Worm (Caenorhabditis elegans): ENCODE data around the gene dnj-13.

dnj-13 gene

DNA sequence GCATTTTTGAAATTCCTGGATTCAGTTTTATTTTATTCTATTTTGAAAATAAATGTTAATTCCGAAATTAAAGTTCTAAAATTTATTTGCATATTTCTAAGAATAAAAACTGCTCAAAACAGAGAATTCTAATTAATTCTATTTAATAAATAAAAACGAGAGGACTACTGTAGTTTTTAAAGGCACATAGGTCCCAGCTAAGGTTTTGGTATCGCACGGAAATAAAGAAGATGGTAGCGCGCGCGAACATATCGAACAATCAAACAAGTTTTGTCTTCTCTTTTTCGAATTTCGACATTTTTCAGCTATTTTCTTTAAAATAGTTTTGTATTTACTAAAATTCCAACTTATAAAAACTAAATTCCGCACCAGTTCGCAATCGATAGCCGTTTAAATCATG is 32.4 kb downstream of the dnj-13 start:
- TF ChIP-seq F49E8.2 (tag; optimal IDR thresholded peaks at IDR 0.05; ENCODE audit: borderline replicate concordance) = peak; percentile 56
- peak; percentile 69 for TF ChIP-seq lin-38 (GFP tag; IDR thresholded peaks at IDR 0.05)
- TF ChIP-seq Y48G9A.11 (GFP tag; IDR thresholded peaks at IDR 0.05) = 0 out of 2 replicates have a peak, but pooled peaks have one; percentile 61
- no peak for TF ChIP-seq nhr-10 (tag; optimal IDR thresholded peaks at IDR 0.05)
- no peak for TF ChIP-seq spr-1 (tag; optimal IDR thresholded peaks at IDR 0.05)
- TF ChIP-seq tag-97 (GFP tag; IDR thresholded peaks at IDR 0.05) = no peak
- TF ChIP-seq dmd-6 (GFP tag; IDR thresholded peaks at IDR 0.05) = no peak
- TF ChIP-seq ceh-82 (tag; optimal IDR thresholded peaks at IDR 0.05) = no peak
- no peak for TF ChIP-seq lir-3 (tag; optimal IDR thresholded peaks at IDR 0.05)
- TF ChIP-seq R02D3.7 (tag; optimal IDR thresholded peaks at IDR 0.05) = no peak
- TF ChIP-seq T26A8.4 (GFP tag; IDR thresholded peaks at IDR 0.05) = no peak
- peak; percentile 72 for TF ChIP-seq unc-130 (GFP tag; optimal IDR thresholded peaks at IDR 0.05)
- TF ChIP-seq ztf-11 (tag; optimal IDR thresholded peaks at IDR 0.05) = no peak
- no peak for TF ChIP-seq pha-4 (GFP tag; IDR thresholded peaks at IDR 0.05)
- no peak for TF ChIP-seq pha-4 (tag; optimal IDR thresholded peaks at IDR 0.05)
- no peak for TF ChIP-seq Y75B8A.6 (GFP tag; IDR thresholded peaks at IDR 0.05)
- no peak for TF ChIP-seq daf-19 (GFP tag; conservative IDR thresholded peaks at IDR 0.05)
- TF ChIP-seq unc-62 (GFP tag; optimal IDR thresholded peaks at IDR 0.05 in 1 of 2) = no peak
- no peak for TF ChIP-seq unc-62 (tag; optimal IDR thresholded peaks at IDR 0.05)

DNA sequence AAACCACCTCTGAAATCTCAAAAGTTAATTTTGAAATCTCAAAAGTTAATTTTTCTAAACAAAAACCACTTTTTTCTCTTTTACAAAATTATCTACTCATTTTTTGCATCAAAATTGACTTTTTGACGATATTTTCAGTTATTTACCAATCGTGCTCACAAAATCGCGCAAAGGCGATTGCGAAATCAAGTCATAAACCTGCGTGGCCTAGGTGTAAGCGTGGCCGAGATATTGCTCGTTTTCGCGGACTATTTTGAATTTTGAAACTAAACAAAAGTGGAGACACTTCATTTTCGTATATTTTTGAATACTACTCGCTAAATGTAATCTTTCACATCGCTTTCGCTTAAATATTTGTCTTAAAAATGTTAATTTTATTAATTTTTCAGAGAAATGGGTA is 32.8 kb downstream of the dnj-13 start, which contains the start of gene smc-6:
Gene smc-6, plus strand, starts transcription at position 390 of the 400 bp plus-strand sequence.
- TF ChIP-seq daf-16 (GFP tag; optimal IDR thresholded peaks at IDR 0.05) = no peak
- TF ChIP-seq daf-16 (tag; optimal IDR thresholded peaks at IDR 0.05) = peak; percentile 16
- TF ChIP-seq fkh-10 (GFP tag; optimal IDR thresholded peaks at IDR 0.05) = peak; percentile 18
- peak; percentile 40; the same call in 1 of the 2 replicates for TF ChIP-seq hmg-1.1 (GFP tag; IDR thresholded peaks at IDR 0.05)
- TF ChIP-seq lin-1 (GFP tag; IDR thresholded peaks at IDR 0.05) = no peak
- TF ChIP-seq daf-19 (GFP tag; conservative IDR thresholded peaks at IDR 0.05) = no peak
- TF ChIP-seq zip-11 (GFP tag; IDR thresholded peaks at IDR 0.05) = no peak
- TF ChIP-seq snpc-1.2 (GFP tag; IDR thresholded peaks at IDR 0.05) = no peak
- TF ChIP-seq spr-3 (GFP tag; optimal IDR thresholded peaks at IDR 0.05) = no peak
- no peak for TF ChIP-seq ceh-44 (GFP tag; IDR thresholded peaks at IDR 0.05)
- TF ChIP-seq nhr-6 (tag; optimal IDR thresholded peaks at IDR 0.05) = no peak
- TF ChIP-seq aha-1 (tag) = peak; percentile 56
- peak; percentile 13 for TF ChIP-seq nhr-28 (tag; optimal IDR thresholded peaks at IDR 0.05)
- TF ChIP-seq pha-4 (GFP tag; IDR thresholded peaks at IDR 0.05) = no peak
- peak; percentile 47 for TF ChIP-seq pha-4 (tag; optimal IDR thresholded peaks at IDR 0.05)
- no peak for TF ChIP-seq fos-1 (tag; optimal IDR thresholded peaks at IDR 0.05)
- TF ChIP-seq sdz-12 (GFP tag; optimal IDR thresholded peaks at IDR 0.05) = no peak
- TF ChIP-seq dpl-1 (GFP tag; optimal IDR thresholded peaks at IDR 0.05) = peak; percentile 65
- TF ChIP-seq Y48G9A.11 (GFP tag; IDR thresholded peaks at IDR 0.05) = no peak
- TF ChIP-seq set-16 (GFP tag; IDR thresholded peaks at IDR 0.05) = no peak
- peak; percentile 27 for TF ChIP-seq dve-1 (tag; optimal IDR thresholded peaks at IDR 0.05; ENCODE audit: insufficient read depth)
- peak; percentile 83 for TF ChIP-seq mes-2 (tag; optimal IDR thresholded peaks at IDR 0.05; ENCODE audit: poor library complexity, severe bottlenecking)
- TF ChIP-seq zag-1 (tag; optimal IDR thresholded peaks at IDR 0.05) = no peak
- no peak for TF ChIP-seq ceh-62 (tag; optimal IDR thresholded peaks at IDR 0.05)
- TF ChIP-seq nhr-111 (GFP tag; optimal IDR thresholded peaks at IDR 0.05) = no peak
- no peak for TF ChIP-seq ztf-7 (tag; optimal IDR thresholded peaks at IDR 0.05)

DNA sequence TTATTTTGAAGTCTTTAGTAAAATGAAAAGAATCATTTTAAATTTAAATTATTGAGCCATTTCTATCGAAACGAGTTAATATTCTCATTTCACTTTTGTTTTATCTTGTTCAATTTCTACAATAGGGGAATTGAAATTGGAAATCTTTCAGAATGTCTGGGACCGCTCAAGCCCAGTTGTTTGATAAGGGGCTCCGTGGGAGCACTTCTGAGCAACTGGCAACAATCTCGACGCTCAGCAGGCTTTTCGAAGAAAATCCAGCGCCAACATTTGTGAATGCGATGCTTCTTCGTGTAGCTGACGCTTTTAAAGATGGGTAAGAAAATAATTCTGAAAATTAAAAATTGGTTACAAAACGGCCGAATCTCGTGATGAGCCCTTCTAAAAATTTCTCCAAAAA is 37.2 kb downstream of the dnj-13 start, which contains the start of gene ints-7:
Gene ints-7, plus strand, starts transcription at position 152 of the 400 bp plus-strand sequence.
- peak; percentile 30; the same call in 1 of the 2 replicates for TF ChIP-seq lin-38 (GFP tag; IDR thresholded peaks at IDR 0.05)
- TF ChIP-seq php-3 (GFP tag; IDR thresholded peaks at IDR 0.05) = no peak

Data from whole organism, L4 larva.